Fruit fly (Drosophila melanogaster): Measurements from ENCODE around the gene HLH4C.

HLH4C gene

dm6 chrX:4679813-4680381 lies 32.7 kb upstream of the HLH4C start (continued):
- TF ChIP-seq Sry-δ (GFP tag; optimal IDR thresholded peaks at IDR 0.05) (peak; percentile 20), CG8765 (GFP tag; IDR thresholded peaks at IDR 0.05) (no peak), CG9797 (GFP tag; optimal IDR thresholded peaks at IDR 0.05) (peak; percentile 62), p53 (GFP tag; optimal IDR thresholded peaks at IDR 0.05) (no peak), CG2120 (GFP tag; optimal IDR thresholded peaks at IDR 0.05) (peak; percentile 69), CG2712 (tag; optimal IDR thresholded peaks at IDR 0.05) (peak; percentile 51), Dek (tag; optimal IDR thresholded peaks at IDR 0.05) (peak; percentile 33), CG4360 (GFP tag; IDR thresholded peaks at IDR 0.05) (no peak), Deaf1 (tag; optimal IDR thresholded peaks at IDR 0.05) (no peak), emc (GFP tag; optimal IDR thresholded peaks at IDR 0.05) (no peak), sens-2 (GFP tag; IDR thresholded peaks at IDR 0.05) (no peak), crc (GFP tag; optimal IDR thresholded peaks at IDR 0.05) (no peak), ab (GFP tag; optimal IDR thresholded peaks at IDR 0.05) (no peak), Rfx (GFP tag; IDR thresholded peaks at IDR 0.05) (peak; percentile 63), zfh1 (GFP tag; IDR thresholded peaks at IDR 0.05) (peak; percentile 53; the same call in 1 of the 3 replicates), hkb (optimal IDR thresholded peaks at IDR 0.05) (no peak), hkb (GFP tag; IDR thresholded peaks at IDR 0.05) (peak; percentile 56), toy (GFP tag; IDR thresholded peaks at IDR 0.05) (no peak), chif (GFP tag; optimal IDR thresholded peaks at IDR 0.05) (peak in 1 of 2 experiments; percentile 48), inv (GFP tag; IDR thresholded peaks at IDR 0.05; ENCODE audit: partially characterized antibody) (no peak), Max (GFP tag; optimal IDR thresholded peaks at IDR 0.05) (peak; percentile 35), CG30403 (GFP tag; optimal IDR thresholded peaks at IDR 0.05) (peak; percentile 76), esg (GFP tag; conservative IDR thresholded peaks at IDR 0.05) (peak; percentile 12; the same call in 1 of the 2 replicates), HmgD (GFP tag; optimal IDR thresholded peaks at IDR 0.05) (no peak), HLH3B (GFP tag; IDR thresholded peaks at IDR 0.05) (peak; percentile 49; the same call in 1 of the 2 replicates), CG8290 (GFP tag; optimal IDR thresholded peaks at IDR 0.05) (peak; percentile 23), CG8290 (tag; optimal IDR thresholded peaks at IDR 0.05) (no peak), lov (optimal IDR thresholded peaks at IDR 0.05) (no peak), lov (GFP tag; IDR thresholded peaks at IDR 0.05) (no peak), Dip2 (GFP tag; IDR thresholded peaks at IDR 0.05) (no peak), CG10565 (GFP tag; optimal IDR thresholded peaks at IDR 0.05) (no peak), lilli (GFP tag; optimal IDR thresholded peaks at IDR 0.05) (peak; percentile 70), schlank (tag; optimal IDR thresholded peaks at IDR 0.05) (no peak), CG2202 (tag; optimal IDR thresholded peaks at IDR 0.05) (no peak), ken (GFP tag; IDR thresholded peaks at IDR 0.05) (no peak; the same call in 2 of the 3 replicates), dimm (GFP tag; IDR thresholded peaks at IDR 0.05) (no peak), CG15269 (tag; optimal IDR thresholded peaks at IDR 0.05) (peak; percentile 63), BEAF-32 (GFP tag; optimal IDR thresholded peaks at IDR 0.05) (peak; percentile 12), gce (GFP tag; IDR thresholded peaks at IDR 0.05) (no peak; the same call in 2 of the 3 replicates), Xrp1 (GFP tag; IDR thresholded peaks at IDR 0.05) (peak; percentile 69), fu2 (GFP tag; optimal IDR thresholded peaks at IDR 0.05) (peak; percentile 46), aop (GFP tag; IDR thresholded peaks at IDR 0.05) (no peak), Ravus (GFP tag; IDR thresholded peaks at IDR 0.05) (no peak), Antp (GFP tag; optimal IDR thresholded peaks at IDR 0.05) (no peak), Aef1 (GFP tag; IDR thresholded peaks at IDR 0.05) (no peak), disco-r (GFP tag; optimal IDR thresholded peaks at IDR 0.05) (peak; percentile 9), CG11247 (GFP tag; IDR thresholded peaks at IDR 0.05) (no peak), CG11093 (GFP tag; IDR thresholded peaks at IDR 0.05) (no peak), CG17568 (GFP tag; optimal IDR thresholded peaks at IDR 0.05) (no peak)

Measured in whole organism, embryonic.